Worm (Caenorhabditis elegans) whole organism, L2 larva: ENCODE measurements around the gene nhr-135.
A peak's percentile ranks its signal among the peaks of the same experiment; 100 is the strongest.
"Not testable (repeated sequence)": the region's sequence is repeated elsewhere in the genome, so short reads cannot be mapped to it uniquely, and the experiment has no call there.

Experiments used
- C34F6.9 ChIP-seq: fragments of 150-350 bp; optimal IDR thresholded peaks from 2 replicates; lab custom pipeline; 2014; ENCODE audit warnings: missing biosample characterization, missing genetic modification characterization
- F13H6.1 ChIP-seq: sonication (generic microtip); optimal IDR thresholded peaks from 2 replicates; lab custom pipeline; 2016; ENCODE audit warnings: missing genetic modification characterization, missing compliant biosample characterization
- R02D3.7 ChIP-seq: fragments of 150-350 bp; optimal IDR thresholded peaks from 2 replicates; lab custom pipeline; 2014; ENCODE audit warnings: missing biosample characterization, missing genetic modification characterization
- alr-1 ChIP-seq: fragments of 150-350 bp; optimal IDR thresholded peaks from 2 replicates; lab custom pipeline; 2014; ENCODE audit warnings: missing biosample characterization, missing genetic modification characterization
- ama-1 ChIP-seq: fragments of 150-350 bp; optimal IDR thresholded peaks from 2 replicates; lab custom pipeline; 2018; ENCODE audit warnings: inconsistent platforms
- blmp-1 ChIP-seq: sonication (generic microtip); optimal IDR thresholded peaks from 2 replicates; lab custom pipeline; 2017; ENCODE audit warnings: missing genetic modification characterization, mild to moderate bottlenecking, missing compliant biosample characterization, antibody characterized with exemption, moderate library complexity; ENCODE audit not compliant: insufficient read depth
- ceh-16 ChIP-seq: fragments of 150-350 bp; optimal IDR thresholded peaks from 2 replicates; lab custom pipeline; 2014; ENCODE audit warnings: missing biosample characterization, missing genetic modification characterization
- ceh-82 ChIP-seq: fragments of 150-350 bp; optimal IDR thresholded peaks from 2 replicates; lab custom pipeline; 2014; ENCODE audit warnings: missing biosample characterization, missing genetic modification characterization
- crh-2 ChIP-seq: sonication (generic microtip); optimal IDR thresholded peaks from 2 replicates; lab custom pipeline; 2017; ENCODE audit warnings: missing biosample characterization, missing genetic modification characterization
- egl-27 ChIP-seq: sonication (generic microtip); optimal IDR thresholded peaks from 3 replicates; lab custom pipeline; 2017; ENCODE audit warnings: missing biosample characterization, missing genetic modification reagents, missing genetic modification characterization
- gmeb-1 ChIP-seq: fragments of 150-350 bp; optimal IDR thresholded peaks from 2 replicates; lab custom pipeline; 2014; ENCODE audit warnings: missing biosample characterization, missing genetic modification characterization
- lin-13 ChIP-seq: fragments of 150-350 bp; optimal IDR thresholded peaks from 2 replicates; lab custom pipeline; 2014; ENCODE audit warnings: missing biosample characterization, missing genetic modification reagents, missing genetic modification characterization
- lin-39 ChIP-seq: fragments of 150-350 bp; optimal IDR thresholded peaks from 2 replicates; lab custom pipeline; 2014; ENCODE audit warnings: missing biosample characterization, missing genetic modification reagents, missing genetic modification characterization
- lsy-2 ChIP-seq, 2 experiments: fragments of 150-350 bp in 1 of 2; sonication (generic microtip) in 1 of 2; optimal IDR thresholded peaks; 2 replicates each; lab custom pipeline; 2014 to 2017; ENCODE audit warnings: missing biosample characterization in 2 of 2, missing genetic modification characterization in 2 of 2
- mab-5 ChIP-seq: fragments of 150-350 bp; optimal IDR thresholded peaks from 2 replicates; lab custom pipeline; 2014; ENCODE audit warnings: missing biosample characterization, missing genetic modification characterization
- mdl-1 ChIP-seq, 2 experiments: fragments of 150-350 bp in 1 of 2; sonication (generic microtip) in 1 of 2; optimal IDR thresholded peaks; 2 replicates each; lab custom pipeline; 2017; ENCODE audit warnings: missing biosample characterization in 2 of 2, missing genetic modification characterization in 2 of 2
- nhr-11 ChIP-seq: fragments of 150-350 bp; optimal IDR thresholded peaks from 2 replicates; lab custom pipeline; 2014; ENCODE audit warnings: missing biosample characterization, missing genetic modification characterization
- nhr-12 ChIP-seq: fragments of 150-350 bp; optimal IDR thresholded peaks from 2 replicates; lab custom pipeline; 2014; ENCODE audit warnings: missing biosample characterization, missing genetic modification characterization
- nhr-21 ChIP-seq: fragments of 150-350 bp; optimal IDR thresholded peaks from 2 replicates; lab custom pipeline; 2014; ENCODE audit warnings: missing biosample characterization, missing genetic modification characterization
- nhr-23 ChIP-seq: fragments of 150-350 bp; optimal IDR thresholded peaks from 2 replicates; lab custom pipeline; 2014; ENCODE audit warnings: missing biosample characterization, missing genetic modification reagents, missing genetic modification characterization
- nhr-237 ChIP-seq: fragments of 150-350 bp; optimal IDR thresholded peaks from 2 replicates; lab custom pipeline; 2014; ENCODE audit warnings: missing biosample characterization, missing genetic modification characterization
- nhr-6 ChIP-seq: fragments of 150-350 bp; optimal IDR thresholded peaks from 2 replicates; lab custom pipeline; 2014; ENCODE audit warnings: missing biosample characterization, missing genetic modification characterization
- nhr-77 ChIP-seq: fragments of 150-350 bp; optimal IDR thresholded peaks from 2 replicates; lab custom pipeline; 2014; ENCODE audit warnings: missing biosample characterization, missing genetic modification characterization
- peb-1 ChIP-seq: fragments of 150-350 bp; optimal IDR thresholded peaks from 2 replicates; lab custom pipeline; 2014; ENCODE audit warnings: missing biosample characterization, missing genetic modification characterization
- skn-1 ChIP-seq: sonication (generic microtip); optimal IDR thresholded peaks from 2 replicates; lab custom pipeline; 2017; ENCODE audit warnings: missing biosample characterization, missing genetic modification characterization
- sma-3 ChIP-seq: sonication (generic microtip); optimal IDR thresholded peaks from 2 replicates; lab custom pipeline; 2016; ENCODE audit warnings: missing genetic modification reagents, missing genetic modification characterization, missing compliant biosample characterization
- sma-9 ChIP-seq, 2 experiments: fragments of 150-350 bp in 1 of 2; sonication (generic microtip) in 1 of 2; optimal IDR thresholded peaks; 2 replicates each; lab custom pipeline; 2014 to 2016; ENCODE audit warnings: missing genetic modification characterization in 2 of 2, mild to moderate bottlenecking in 1 of 2, missing biosample characterization in 1 of 2, missing compliant biosample characterization in 1 of 2, missing genetic modification reagents in 1 of 2, moderate library complexity in 1 of 2
- snpc-4 ChIP-seq: fragments of 150-350 bp; optimal IDR thresholded peaks from 2 replicates; lab custom pipeline; 2014; ENCODE audit warnings: missing biosample characterization, missing genetic modification characterization
- unc-55 ChIP-seq: fragments of 150-350 bp; sonication (generic microtip); optimal IDR thresholded peaks from 3 replicates; lab custom pipeline; 2014; ENCODE audit warnings: missing biosample characterization, missing genetic modification reagents, missing genetic modification characterization
- unc-62 ChIP-seq: fragments of 150-350 bp; optimal IDR thresholded peaks from 2 replicates; lab custom pipeline; 2014; ENCODE audit warnings: missing biosample characterization, missing genetic modification reagents, missing genetic modification characterization
- zag-1 ChIP-seq: fragments of 150-350 bp; optimal IDR thresholded peaks from 2 replicates; lab custom pipeline; 2014; ENCODE audit warnings: missing biosample characterization, missing genetic modification characterization
- ztf-1 ChIP-seq: fragments of 200-800 bp; sonication (Bioruptor generic); conservative IDR thresholded peaks from 2 replicates; pipeline ENCODE4 v1.3.6; 2022; ENCODE audit warnings: missing genetic modification characterization, missing compliant biosample characterization
- ztf-4 ChIP-seq: fragments of 150-350 bp; optimal IDR thresholded peaks from 2 replicates; lab custom pipeline; 2014; ENCODE audit warnings: missing biosample characterization, missing genetic modification characterization

The nhr-135 gene

DNA sequence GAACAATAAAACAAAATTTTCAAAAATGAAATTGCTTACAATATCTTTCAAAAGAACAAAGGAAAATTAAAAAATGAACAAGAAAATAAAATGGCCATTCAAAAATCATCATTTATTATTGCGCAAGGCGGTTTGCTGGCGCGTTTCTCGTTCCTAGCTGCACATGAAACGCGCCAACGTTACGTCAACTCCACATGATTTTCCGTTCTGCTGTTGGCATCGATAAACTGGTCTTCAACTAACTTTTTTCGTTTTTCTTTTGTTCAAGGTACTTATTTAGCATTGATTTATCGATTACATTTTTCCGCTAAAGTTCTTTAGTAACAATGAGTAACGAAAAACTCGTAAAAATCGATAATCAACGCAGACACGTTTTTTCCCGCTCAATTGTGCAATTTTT is 33.2 kb downstream of the nhr-135 start, which contains the start of the genes Y57E12AL.6 and Y57E12AL.1 (continued):
- TF ChIP-seq sma-9 (GFP tag; optimal IDR thresholded peaks at IDR 0.05; lab: Kevin White, UChicago) (peak; percentile 88), sma-9 (tag; optimal IDR thresholded peaks at IDR 0.05; lab: Kevin White, UChicago) (no peak), ceh-82 (tag; lab: Kevin White, UChicago) (no peak), gmeb-1 (tag; lab: Kevin White, UChicago) (peak; percentile 86), C34F6.9 (tag; lab: Kevin White, UChicago) (peak; percentile 93), R02D3.7 (tag; lab: Kevin White, UChicago) (peak; percentile 7), unc-62 (GFP tag; lab: Kevin White, UChicago) (no peak), skn-1 (tag; lab: Kevin White, UChicago) (peak; percentile 67), nhr-11 (no peak), nhr-21 (peak; percentile 73), lsy-2 (tag; optimal IDR thresholded peaks at IDR 0.05; lab: Kevin White, UChicago) (peak; percentile 67 to 89), ama-1 (no peak)

ce11 chrV:7059350-7059749 is 34.2 kb downstream of the nhr-135 start, which contains the start of gene mdt-6:
Gene mdt-6 (minus strand): TSS chrV:7059624.
- no peak for TF ChIP-seq R02D3.7 (tag; lab: Kevin White, UChicago)
- no peak for TF ChIP-seq mdl-1 (tag; optimal IDR thresholded peaks at IDR 0.05; lab: Kevin White, UChicago)
- TF ChIP-seq ceh-82 (tag; lab: Kevin White, UChicago): no peak
- no peak for TF ChIP-seq mab-5
- no peak for TF ChIP-seq zag-1
- no peak for TF ChIP-seq blmp-1
- TF ChIP-seq crh-2 (tag; lab: Kevin White, UChicago): no peak
- no peak for TF ChIP-seq egl-27
- TF ChIP-seq nhr-77 (tag; lab: Kevin White, UChicago): no peak
- TF ChIP-seq ztf-1 (GFP tag; lab: Robert Waterston, UW): no peak
- TF ChIP-seq unc-62 (GFP tag; lab: Kevin White, UChicago): no peak
- TF ChIP-seq F13H6.1 (tag; lab: Kevin White, UChicago): no peak
- TF ChIP-seq ztf-4 (tag; lab: Kevin White, UChicago): no peak
- TF ChIP-seq unc-55 (GFP tag; lab: Kevin White, UChicago): no peak
- TF ChIP-seq sma-3: no peak
- no peak for TF ChIP-seq nhr-11
- TF ChIP-seq snpc-4 (tag; lab: Kevin White, UChicago): no peak
- TF ChIP-seq lin-13 (GFP tag; lab: Kevin White, UChicago): no peak
- no peak for TF ChIP-seq nhr-6
- TF ChIP-seq peb-1 (tag; lab: Kevin White, UChicago): no peak

- TF ChIP-seq ama-1; lsy-2 (tag; optimal IDR thresholded peaks at IDR 0.05; lab: Kevin White, UChicago); zag-1: not testable (repeated sequence)
Observed at ce11 chrV:7057795-7058194, 35.8 kb downstream of the nhr-135 start, which contains the start of gene Y57E12AL.2. Gene Y57E12AL.2 (plus strand): TSS chrV:7058095.

DNA sequence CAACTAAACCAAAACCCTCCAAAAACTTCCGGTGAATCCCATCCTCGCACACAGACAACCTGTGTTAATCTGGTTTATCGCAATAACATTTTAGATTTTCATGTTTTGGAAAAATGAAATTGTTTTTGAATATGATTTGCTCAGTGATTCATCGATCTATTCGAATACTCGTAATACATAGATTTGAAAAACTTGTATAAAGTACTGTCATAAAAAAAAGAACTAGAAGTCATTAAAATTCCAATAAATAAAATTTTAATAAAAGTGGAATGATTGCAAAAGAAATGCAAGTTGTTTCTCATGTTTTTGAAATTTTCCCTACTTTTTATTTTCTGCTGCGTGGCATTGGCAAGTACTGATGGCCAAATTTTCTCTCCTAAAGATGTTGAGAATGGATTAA is 39.0 kb downstream of the nhr-135 start, which contains the start of gene spig-8:
Gene spig-8, plus strand, starts transcription at position 301 of the 400 bp plus-strand sequence.
- TF ChIP-seq nhr-23 (tag; lab: Kevin White, UChicago) (no peak), lsy-2 (tag; optimal IDR thresholded peaks at IDR 0.05; lab: Kevin White, UChicago) (no peak), ztf-1 (GFP tag; lab: Robert Waterston, UW) (no peak), nhr-11 (no peak), alr-1 (tag; lab: Kevin White, UChicago) (no peak), nhr-237 (tag; lab: Kevin White, UChicago) (no peak), nhr-12 (tag; lab: Kevin White, UChicago) (no peak), blmp-1 (no peak), snpc-4 (tag; lab: Kevin White, UChicago) (no peak), nhr-77 (tag; lab: Kevin White, UChicago) (no peak)
- TF ChIP-seq, all 48 proteins: peak for 0

DNA sequence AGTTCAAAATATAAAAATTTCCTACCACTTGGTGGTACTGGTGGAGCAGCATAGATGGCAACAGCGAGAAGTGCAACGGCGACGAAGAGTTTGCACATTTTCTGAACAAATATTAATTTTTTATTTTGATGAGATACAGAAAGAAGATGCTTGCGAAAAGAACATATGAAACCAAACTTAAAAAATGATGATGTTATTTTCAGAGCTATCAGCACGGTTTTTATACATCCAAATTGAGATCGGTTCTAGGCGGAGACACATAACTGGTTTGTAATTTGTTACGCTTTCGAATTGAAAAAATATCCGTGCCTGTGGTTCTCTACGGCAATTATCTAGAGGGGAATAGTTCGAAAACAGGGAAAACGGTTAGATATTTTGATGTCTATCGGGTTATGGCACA is 40.5 kb downstream of the nhr-135 start, which contains the start of gene txt-17:
Gene txt-17, minus strand, starts transcription at position 101 of the 400 bp plus-strand sequence.
- TF ChIP-seq nhr-77 (tag; lab: Kevin White, UChicago): no peak
- no peak for TF ChIP-seq ceh-16
- TF ChIP-seq alr-1 (tag; lab: Kevin White, UChicago): no peak
- no peak for TF ChIP-seq ceh-82 (tag; lab: Kevin White, UChicago)
- TF ChIP-seq lin-39 (tag; lab: Kevin White, UChicago): no peak
- no peak for TF ChIP-seq ztf-1 (GFP tag; lab: Robert Waterston, UW)
- no peak for TF ChIP-seq mab-5
- no peak for TF ChIP-seq nhr-6
- no peak for TF ChIP-seq ama-1
- no peak for TF ChIP-seq gmeb-1 (tag; lab: Kevin White, UChicago)
- TF ChIP-seq, all 48 proteins: peak for 0
